Worm (Caenorhabditis elegans): ENCODE measurements around the gene C45B2.8.
A peak's percentile ranks its signal among the peaks of the same experiment; 100 is the strongest.

C45B2.8 gene

ce11 chrX:6128225-6128686 lies 40.5 kb downstream of the C45B2.8 start, which contains the start of gene C15H9.9:
C15H9.9 (minus strand) TSS chrX:6128275.
- TF ChIP-seq set-16 (GFP tag; IDR thresholded peaks at IDR 0.05) (no peak), egl-43 (GFP tag; IDR thresholded peaks at IDR 0.05) (0 out of 2 replicates have a peak, but pooled peaks have one; percentile 38), Y48G9A.11 (GFP tag; IDR thresholded peaks at IDR 0.05) (no peak), F26F4.8 (GFP tag; conservative IDR thresholded peaks at IDR 0.05) (no peak), nhr-41 (GFP tag; IDR thresholded peaks at IDR 0.05) (no peak), snpc-1.2 (GFP tag; IDR thresholded peaks at IDR 0.05) (no peak), nhr-28 (tag; optimal IDR thresholded peaks at IDR 0.05) (peak; percentile 38), pqm-1 (tag; optimal IDR thresholded peaks at IDR 0.05) (no peak), zag-1 (tag; optimal IDR thresholded peaks at IDR 0.05) (no peak), mep-1 (tag; optimal IDR thresholded peaks at IDR 0.05) (peak; percentile 37), aha-1 (tag) (peak; percentile 98), dmd-8 (GFP tag; IDR thresholded peaks at IDR 0.05) (no peak), lin-13 (GFP tag; optimal IDR thresholded peaks at IDR 0.05) (peak; percentile 17), F10B5.3 (tag; optimal IDR thresholded peaks at IDR 0.05) (no peak), lsy-2 (tag; optimal IDR thresholded peaks at IDR 0.05) (peak in 1 of 2 experiments; percentile 35), rbr-2 (tag; optimal IDR thresholded peaks at IDR 0.05) (peak; percentile 2), lir-3 (tag; optimal IDR thresholded peaks at IDR 0.05) (no peak), F49E8.2 (tag; optimal IDR thresholded peaks at IDR 0.05; ENCODE audit: borderline replicate concordance) (no peak), ceh-28 (tag; optimal IDR thresholded peaks at IDR 0.05) (no peak), ctbp-1 (GFP tag; IDR thresholded peaks at IDR 0.05) (peak; percentile 69), dpl-1 (GFP tag; optimal IDR thresholded peaks at IDR 0.05) (no peak), F37D6.2 (tag; optimal IDR thresholded peaks at IDR 0.05) (peak; percentile 21), dmd-6 (GFP tag; IDR thresholded peaks at IDR 0.05) (peak; percentile 44; the same call in 1 of the 2 replicates), ceh-32 (tag; optimal IDR thresholded peaks at IDR 0.05; ENCODE audit: poor library complexity) (no peak), nhr-10 (tag; optimal IDR thresholded peaks at IDR 0.05) (no peak), lin-29 (GFP tag; IDR thresholded peaks at IDR 0.05) (no peak), unc-130 (GFP tag; optimal IDR thresholded peaks at IDR 0.05) (no peak), attf-4 (tag; optimal IDR thresholded peaks at IDR 0.05) (no peak), skn-1 (tag; optimal IDR thresholded peaks at IDR 0.05) (no peak), nhr-11 (tag; optimal IDR thresholded peaks at IDR 0.05) (no peak), daf-19 (GFP tag; conservative IDR thresholded peaks at IDR 0.05) (no peak), zip-2 (tag; optimal IDR thresholded peaks at IDR 0.05) (no peak), ama-1 (optimal IDR thresholded peaks at IDR 0.05) (no peak), arid-1 (GFP tag; conservative IDR thresholded peaks at IDR 0.05) (no peak), nhr-111 (GFP tag; optimal IDR thresholded peaks at IDR 0.05) (no peak), mdt-29 (GFP tag; IDR thresholded peaks at IDR 0.05) (no peak), mdl-1 (tag; optimal IDR thresholded peaks at IDR 0.05) (peak in 1 of 2 experiments; percentile 9), Y75B8A.6 (GFP tag; IDR thresholded peaks at IDR 0.05) (no peak), aly-2 (tag; optimal IDR thresholded peaks at IDR 0.05) (no peak), madf-5 (GFP tag; IDR thresholded peaks at IDR 0.05) (no peak), lin-1 (GFP tag; IDR thresholded peaks at IDR 0.05) (no peak), fkh-10 (GFP tag; optimal IDR thresholded peaks at IDR 0.05) (no peak), ztf-7 (tag; optimal IDR thresholded peaks at IDR 0.05) (no peak), hlh-30 (tag; optimal IDR thresholded peaks at IDR 0.05; ENCODE audit: insufficient read depth) (peak; percentile 2), nhr-76 (tag; optimal IDR thresholded peaks at IDR 0.05) (no peak), hif-1 (tag; optimal IDR thresholded peaks at IDR 0.05) (no peak), ceh-44 (GFP tag; IDR thresholded peaks at IDR 0.05) (no peak), nhr-42 (GFP tag; IDR thresholded peaks at IDR 0.05) (no peak), unc-39 (tag; optimal IDR thresholded peaks at IDR 0.05) (no peak), T26A8.4 (GFP tag; IDR thresholded peaks at IDR 0.05) (0 out of 2 replicates have a peak, but pooled peaks have one; percentile 9), daf-8 (GFP tag; IDR thresholded peaks at IDR 0.05) (no peak), hlh-11 (tag; optimal IDR thresholded peaks at IDR 0.05) (peak; percentile 42), ceh-62 (tag; optimal IDR thresholded peaks at IDR 0.05) (no peak)
